Worm (Caenorhabditis elegans) whole organism, L1 larva: ENCODE results near the gene cyc-2.2.

ENCODE experiments used
- alr-1 ChIP-seq: fragments of 200-800 bp; sonication (Bioruptor generic); optimal IDR thresholded peaks from 2 replicates; lab custom pipeline; 2018; ENCODE audit warnings: borderline replicate concordance, mild to moderate bottlenecking, missing genetic modification characterization, missing compliant biosample characterization
- ama-1 ChIP-seq: fragments of 150-350 bp; optimal IDR thresholded peaks from 2 replicates; lab custom pipeline; 2014
- ceh-82 ChIP-seq, 3 experiments: fragments of 150-350 bp in 1 of 3; sonication (generic microtip) in 2 of 3; optimal IDR thresholded peaks; 2 replicates each; lab custom pipeline; 2014 to 2017; ENCODE audit warnings: missing biosample characterization in 3 of 3, missing genetic modification characterization in 3 of 3
- elt-2 ChIP-seq: sonication (generic microtip); optimal IDR thresholded peaks from 2 replicates; lab custom pipeline; 2016; ENCODE audit warnings: missing genetic modification characterization, mild to moderate bottlenecking, inconsistent platforms, missing compliant biosample characterization, missing genetic modification reagents
- ets-5 ChIP-seq: fragments of 200-800 bp; sonication (Bioruptor generic); IDR thresholded peaks from 2 replicates; pipeline ENCODE4 v1.3.6; 2022; ENCODE audit warnings: missing genetic modification characterization, missing compliant biosample characterization
- fkh-10 ChIP-seq: sonication (generic microtip); optimal IDR thresholded peaks from 2 replicates; lab custom pipeline; 2017; ENCODE audit warnings: missing biosample characterization, missing genetic modification reagents, missing genetic modification characterization
- lir-3 ChIP-seq: sonication (generic microtip); optimal IDR thresholded peaks from 2 replicates; lab custom pipeline; 2016; ENCODE audit warnings: mild to moderate bottlenecking, missing genetic modification characterization, moderate library complexity, missing compliant biosample characterization; ENCODE audit not compliant: poor library complexity
- nhr-77 ChIP-seq: fragments of 150-350 bp; optimal IDR thresholded peaks from 2 replicates; lab custom pipeline; 2014; ENCODE audit warnings: missing biosample characterization, missing genetic modification characterization
- nhr-85 ChIP-seq: sonication (generic microtip); peaks from one replicate; lab custom pipeline; 2016; ENCODE audit warnings: missing genetic modification characterization, inconsistent platforms, missing compliant biosample characterization
- pag-3 ChIP-seq: sonication (generic microtip); optimal IDR thresholded peaks from 2 replicates; lab custom pipeline; 2017; ENCODE audit warnings: missing genetic modification characterization, mild to moderate bottlenecking, missing compliant biosample characterization, antibody characterized with exemption, borderline replicate concordance; ENCODE audit not compliant: insufficient read depth
- unc-62 ChIP-seq: fragments of 150-350 bp; optimal IDR thresholded peaks from 2 replicates; lab custom pipeline; 2014; ENCODE audit warnings: missing biosample characterization, missing genetic modification reagents, missing genetic modification characterization
- xbp-1 ChIP-seq: sonication (generic microtip); optimal IDR thresholded peaks from 2 replicates; lab custom pipeline; 2016; ENCODE audit warnings: missing genetic modification characterization, missing compliant biosample characterization
- zag-1 ChIP-seq: fragments of 150-350 bp; optimal IDR thresholded peaks from 2 replicates; lab custom pipeline; 2014; ENCODE audit warnings: missing biosample characterization, missing genetic modification characterization

DNA sequence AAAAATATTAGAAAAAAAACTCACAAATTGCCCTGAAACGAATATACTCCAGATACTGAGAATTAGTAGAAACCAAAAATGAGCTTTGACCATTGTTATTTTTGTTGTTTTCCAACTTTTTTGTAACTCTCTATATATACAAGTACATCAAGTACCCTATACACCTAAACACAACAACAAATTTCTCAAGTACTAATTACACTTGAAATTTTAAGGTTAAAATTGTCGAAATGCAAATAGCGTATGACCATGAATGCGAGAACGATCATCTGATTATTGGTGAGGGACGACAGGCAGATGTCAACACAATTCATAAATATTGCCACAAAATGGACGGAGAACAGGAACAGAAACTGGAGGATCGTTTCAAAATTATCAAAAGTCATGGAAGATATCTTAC is 12.4 kb upstream of the cyc-2.2 start, which contains the start of gene F56H9.9:
- no peak for TF ChIP-seq pag-3 (tag; lab: Kevin White, UChicago)
- no peak for TF ChIP-seq lir-3 (tag; lab: Kevin White, UChicago)
- no peak for TF ChIP-seq elt-2 (tag; lab: Kevin White, UChicago)
- TF ChIP-seq ceh-82 (tag; optimal IDR thresholded peaks at IDR 0.05; lab: Kevin White, UChicago): no peak
- TF ChIP-seq nhr-77 (tag; lab: Kevin White, UChicago): no peak
- TF ChIP-seq ama-1 (lab: Kevin White, UChicago): no peak
- no peak for TF ChIP-seq unc-62 (GFP tag; lab: Kevin White, UChicago)
- no peak for TF ChIP-seq zag-1 (tag; lab: Kevin White, UChicago)
- TF ChIP-seq nhr-85 (tag; lab: Kevin White, UChicago): no peak
- no peak for TF ChIP-seq xbp-1 (tag; lab: Kevin White, UChicago)
- no peak for TF ChIP-seq alr-1
- no peak for TF ChIP-seq ets-5 (GFP tag; lab: Robert Waterston, UW)
- no peak for TF ChIP-seq fkh-10 (GFP tag; lab: Kevin White, UChicago)
